Fruit fly (Drosophila melanogaster) whole organism, embryonic: ENCODE data around the gene Spx.
A peak's percentile ranks its signal among the peaks of the same experiment; 100 is the strongest.

Source experiments
- Antp ChIP-seq: fragments of 200-800 bp; sonication (Bioruptor generic); optimal IDR thresholded peaks from 3 replicates; lab custom pipeline; 2016; ENCODE audit warnings: missing biosample characterization, missing genetic modification characterization
- CG10431 ChIP-seq: fragments of 200-800 bp; sonication (Bioruptor generic); optimal IDR thresholded peaks from 3 replicates; lab custom pipeline; 2018; ENCODE audit warnings: missing biosample characterization, mild to moderate bottlenecking, missing genetic modification characterization
- CG11093 ChIP-seq: fragments of 200-800 bp; sonication (Bioruptor generic); IDR thresholded peaks from 3 replicates; pipeline ENCODE4 v1.3.6; 2022; ENCODE audit warnings: missing biosample characterization, missing genetic modification characterization
- CG12155 ChIP-seq: fragments of 200-800 bp; sonication (Bioruptor generic); optimal IDR thresholded peaks from 3 replicates; lab custom pipeline; 2016; ENCODE audit warnings: missing biosample characterization, missing genetic modification characterization
- CG12769 ChIP-seq: fragments of 200-800 bp; sonication (Bioruptor generic); optimal IDR thresholded peaks from 2 replicates; lab custom pipeline; 2019; ENCODE audit warnings: missing biosample characterization, mild to moderate bottlenecking, missing genetic modification characterization, moderate library complexity
- CG15479 ChIP-seq: fragments of 200-800 bp; sonication (Bioruptor generic); optimal IDR thresholded peaks from 3 replicates; lab custom pipeline; 2019; ENCODE audit warnings: missing biosample characterization, mild to moderate bottlenecking, missing genetic modification characterization, moderate library complexity
- CG17802 ChIP-seq: fragments of 200-800 bp; sonication (Bioruptor generic); optimal IDR thresholded peaks from 2 replicates; lab custom pipeline; 2018; ENCODE audit warnings: missing biosample characterization, mild to moderate bottlenecking, missing genetic modification characterization, moderate library complexity
- CG18764 ChIP-seq: fragments of 200-800 bp; sonication (Bioruptor generic); optimal IDR thresholded peaks from 3 replicates; lab custom pipeline; 2016; ENCODE audit warnings: missing biosample characterization, missing genetic modification characterization
- CG30403 ChIP-seq: fragments of 200-800 bp; sonication (Bioruptor generic); optimal IDR thresholded peaks from 3 replicates; lab custom pipeline; 2016; ENCODE audit warnings: missing biosample characterization, missing genetic modification characterization
- CG3163 ChIP-seq: fragments of 200-800 bp; sonication (Bioruptor generic); optimal IDR thresholded peaks from 3 replicates; lab custom pipeline; 2016; ENCODE audit warnings: missing biosample characterization, missing genetic modification characterization
- CG32772 ChIP-seq: fragments of 200-800 bp; sonication (Bioruptor generic); IDR thresholded peaks from 2 replicates; pipeline ENCODE4 v1.3.6; 2022; ENCODE audit warnings: missing biosample characterization, missing genetic modification characterization
- CG3281 ChIP-seq: fragments of 200-800 bp; sonication (Bioruptor generic); optimal IDR thresholded peaks from 3 replicates; lab custom pipeline; 2017; ENCODE audit warnings: missing biosample characterization, mild to moderate bottlenecking, missing genetic modification characterization
- CG6689 ChIP-seq: fragments of 200-800 bp; sonication (Bioruptor generic); IDR thresholded peaks from 2 replicates; pipeline ENCODE4 v1.3.6; 2022; ENCODE audit warnings: missing biosample characterization, missing genetic modification characterization
- CG7839 ChIP-seq: fragments of 200-800 bp; sonication (Bioruptor generic); optimal IDR thresholded peaks from 3 replicates; lab custom pipeline; 2018; ENCODE audit warnings: missing biosample characterization, mild to moderate bottlenecking, missing genetic modification characterization, moderate library complexity
- Chrac-16 ChIP-seq: fragments of 200-800 bp; sonication (Bioruptor generic); optimal IDR thresholded peaks from 3 replicates; lab custom pipeline; 2016; ENCODE audit warnings: missing biosample characterization, missing genetic modification characterization
- CoRest ChIP-seq: fragments of 200-800 bp; sonication (Bioruptor generic); optimal IDR thresholded peaks from 3 replicates; lab custom pipeline; 2018; ENCODE audit warnings: missing biosample characterization, mild to moderate bottlenecking, missing genetic modification characterization, moderate library complexity
- Gug ChIP-seq: fragments of 200-800 bp; sonication (Bioruptor generic); IDR thresholded peaks from 4 replicates; pipeline ENCODE4 v1.3.6; 2022; ENCODE audit warnings: missing biosample characterization, missing genetic modification characterization
- Hmx ChIP-seq: fragments of 200-800 bp; sonication (Bioruptor generic); optimal IDR thresholded peaks from 2 replicates; lab custom pipeline; 2016; ENCODE audit warnings: missing biosample characterization, missing genetic modification characterization
- Hr51 ChIP-seq, 2 experiments: fragments of 200-800 bp; sonication (Bioruptor generic); optimal IDR thresholded peaks; 2 replicates in 1 of 2; 3 replicates in 1 of 2; lab custom pipeline; 2016 to 2018; ENCODE audit warnings: missing biosample characterization in 2 of 2, missing genetic modification characterization in 2 of 2, mild to moderate bottlenecking in 1 of 2, moderate library complexity in 1 of 2
- Hr78 ChIP-seq, 2 experiments: fragments of 200-800 bp in 1 of 2; fragments of >200 bp in 1 of 2; sonication (Bioruptor generic) in 1 of 2; optimal IDR thresholded peaks; 2 replicates each; lab custom pipeline; 2017 to 2019; ENCODE audit warnings: missing biosample characterization in 2 of 2, missing genetic modification characterization in 2 of 2, mild to moderate bottlenecking in 1 of 2, moderate library complexity in 1 of 2
- Jarid2 ChIP-seq: fragments of 200-800 bp; sonication (Bioruptor generic); optimal IDR thresholded peaks from 3 replicates; lab custom pipeline; 2017; ENCODE audit warnings: mild to moderate bottlenecking, missing biosample characterization, missing genetic modification reagents, missing genetic modification characterization
- NC2α ChIP-seq: fragments of 200-800 bp; sonication (Bioruptor generic); optimal IDR thresholded peaks from 2 replicates; lab custom pipeline; 2016; ENCODE audit warnings: missing biosample characterization, missing genetic modification characterization
- NfI ChIP-seq: fragments of 200-800 bp; sonication (Bioruptor generic); optimal IDR thresholded peaks from 3 replicates; lab custom pipeline; 2018; ENCODE audit warnings: missing biosample characterization, mild to moderate bottlenecking, missing genetic modification characterization, moderate library complexity
- Oaz ChIP-seq: fragments of 200-800 bp; sonication (Bioruptor generic); IDR thresholded peaks from 2 replicates; pipeline ENCODE4 v1.3.6; 2022; ENCODE audit warnings: missing biosample characterization, missing genetic modification characterization
- Oli ChIP-seq: fragments of 200-800 bp; sonication (Bioruptor generic); optimal IDR thresholded peaks from 2 replicates; lab custom pipeline; 2018; ENCODE audit warnings: missing biosample characterization, mild to moderate bottlenecking, missing genetic modification characterization, moderate library complexity
- Trl ChIP-seq, 3 experiments: fragments of >200 bp in 2 of 3; fragments of 200-800 bp in 1 of 3; sonication (Bioruptor generic) in 1 of 3; optimal IDR thresholded peaks; 2 replicates in 1 of 3; 3 replicates in 2 of 3; lab custom pipeline; 2016 to 2017; ENCODE audit warnings: missing biosample characterization in 1 of 3, missing genetic modification characterization in 1 of 3
- YL-1 ChIP-seq: fragments of 200-800 bp; sonication (Bioruptor generic); optimal IDR thresholded peaks from 3 replicates; lab custom pipeline; 2017; ENCODE audit warnings: missing biosample characterization, mild to moderate bottlenecking, missing genetic modification characterization
- amos ChIP-seq: fragments of 200-800 bp; sonication (Bioruptor generic); IDR thresholded peaks from 2 replicates; pipeline ENCODE4 v1.3.6; 2022; ENCODE audit warnings: missing biosample characterization, missing genetic modification characterization; ENCODE audit not compliant: partially characterized antibody
- ash1 ChIP-seq: fragments of 200-800 bp; sonication (Bioruptor generic); optimal IDR thresholded peaks from 2 replicates; lab custom pipeline; 2018; ENCODE audit warnings: missing biosample characterization, mild to moderate bottlenecking, missing genetic modification characterization
- az2 ChIP-seq: fragments of 200-800 bp; sonication (Bioruptor generic); optimal IDR thresholded peaks from 3 replicates; lab custom pipeline; 2016; ENCODE audit warnings: missing biosample characterization, missing genetic modification characterization
- dimm ChIP-seq: fragments of 200-800 bp; sonication (Bioruptor generic); IDR thresholded peaks from 2 replicates; pipeline ENCODE4 v1.3.6; 2022; ENCODE audit warnings: missing biosample characterization, missing genetic modification characterization
- dmrt11E ChIP-seq: fragments of 200-800 bp; sonication (Bioruptor generic); optimal IDR thresholded peaks from 3 replicates; lab custom pipeline; 2018; ENCODE audit warnings: missing biosample characterization, mild to moderate bottlenecking, missing genetic modification characterization, moderate library complexity
- dmrt99B ChIP-seq: fragments of 200-800 bp; sonication (Bioruptor generic); optimal IDR thresholded peaks from 2 replicates; lab custom pipeline; 2018; ENCODE audit warnings: missing biosample characterization, mild to moderate bottlenecking, missing genetic modification characterization, moderate library complexity
- emc ChIP-seq: fragments of 200-800 bp; sonication (Bioruptor generic); optimal IDR thresholded peaks from 2 replicates; lab custom pipeline; 2016; ENCODE audit warnings: missing biosample characterization, missing genetic modification characterization
- fu2 ChIP-seq: fragments of 200-800 bp; sonication (Bioruptor generic); optimal IDR thresholded peaks from 2 replicates; lab custom pipeline; 2016; ENCODE audit warnings: missing biosample characterization, missing genetic modification characterization
- gro ChIP-seq: fragments of 200-800 bp; sonication (Bioruptor generic); optimal IDR thresholded peaks from 2 replicates; lab custom pipeline; 2016; ENCODE audit warnings: missing biosample characterization, missing genetic modification characterization
- gt ChIP-seq: fragments of 200-800 bp; sonication (Bioruptor generic); IDR thresholded peaks from 2 replicates; pipeline ENCODE4 v1.3.6; 2022; ENCODE audit warnings: missing biosample characterization, missing genetic modification characterization
- inv ChIP-seq: fragments of 200-800 bp; sonication (Bioruptor generic); IDR thresholded peaks from 2 replicates; pipeline ENCODE4 v1.3.6; 2022; ENCODE audit warnings: missing biosample characterization, missing genetic modification characterization; ENCODE audit not compliant: partially characterized antibody
- klu ChIP-seq: fragments of 200-800 bp; sonication (Bioruptor generic); IDR thresholded peaks from 2 replicates; pipeline ENCODE4 v1.3.6; 2022; ENCODE audit warnings: missing biosample characterization, missing genetic modification characterization
- luna ChIP-seq: fragments of 200-800 bp; sonication (Bioruptor generic); optimal IDR thresholded peaks from 2 replicates; lab custom pipeline; 2016; ENCODE audit warnings: missing biosample characterization, missing genetic modification characterization
- maf-S ChIP-seq: fragments of 200-800 bp; sonication (Bioruptor generic); optimal IDR thresholded peaks from 2 replicates; lab custom pipeline; 2016; ENCODE audit warnings: missing biosample characterization, missing genetic modification characterization
- mam ChIP-seq: fragments of 200-800 bp; sonication (Bioruptor generic); optimal IDR thresholded peaks from 3 replicates; lab custom pipeline; 2016; ENCODE audit warnings: missing biosample characterization, missing genetic modification characterization
- nerfin-2 ChIP-seq: fragments of 200-800 bp; sonication (Bioruptor generic); IDR thresholded peaks from 2 replicates; pipeline ENCODE4 v1.3.6; 2022; ENCODE audit warnings: missing biosample characterization, missing genetic modification characterization; ENCODE audit not compliant: partially characterized antibody
- oc ChIP-seq: fragments of 200-800 bp; sonication (Bioruptor generic); optimal IDR thresholded peaks from 2 replicates; lab custom pipeline; 2018; ENCODE audit warnings: missing biosample characterization, mild to moderate bottlenecking, missing genetic modification characterization, moderate library complexity
- pfk ChIP-seq: fragments of 200-800 bp; sonication (Bioruptor generic); optimal IDR thresholded peaks from 2 replicates; lab custom pipeline; 2018; ENCODE audit warnings: missing biosample characterization, mild to moderate bottlenecking, missing genetic modification characterization, moderate library complexity
- psq ChIP-seq: fragments of 200-800 bp; sonication (Bioruptor generic); optimal IDR thresholded peaks from 2 replicates; lab custom pipeline; 2017; ENCODE audit warnings: missing biosample characterization, missing genetic modification characterization
- sens-2 ChIP-seq: fragments of 200-800 bp; sonication (Bioruptor generic); IDR thresholded peaks from 2 replicates; pipeline ENCODE4 v1.3.6; 2022; ENCODE audit warnings: missing biosample characterization, missing genetic modification characterization
- sug ChIP-seq: fragments of 200-800 bp; optimal IDR thresholded peaks from 2 replicates; lab custom pipeline; 2019; ENCODE audit warnings: missing biosample characterization, mild to moderate bottlenecking, missing genetic modification characterization, moderate library complexity
- vfl ChIP-seq: fragments of 200-800 bp; sonication (Bioruptor generic); optimal IDR thresholded peaks from 2 replicates; lab custom pipeline; 2016; ENCODE audit warnings: missing biosample characterization, missing genetic modification characterization
- z ChIP-seq: fragments of 200-800 bp; sonication (Bioruptor generic); IDR thresholded peaks from 3 replicates; pipeline ENCODE4 v1.3.6; 2022; ENCODE audit warnings: missing biosample characterization, missing genetic modification characterization
- zf30C ChIP-seq: fragments of 200-800 bp; sonication (Bioruptor generic); optimal IDR thresholded peaks from 3 replicates; lab custom pipeline; 2018; ENCODE audit warnings: missing biosample characterization, mild to moderate bottlenecking, missing genetic modification characterization

The Spx gene

dm6 chrX:6219845-6220345 lies 35.7 kb upstream of the Spx start, which contains the start of gene Efr (continued):
- peak; percentile 27; the same call in 1 of the 2 replicates for TF ChIP-seq amos
- peak; percentile 5 for TF ChIP-seq YL-1
- no peak for TF ChIP-seq z
- no peak for TF ChIP-seq sens-2 (GFP tag; lab: Robert Waterston, UW)
- no peak for TF ChIP-seq NfI (GFP tag; lab: Kevin White, UChicago)
- TF ChIP-seq CoRest (tag; lab: Kevin White, UChicago) = no peak
- peak; percentile 10 for TF ChIP-seq CG15479 (GFP tag; lab: Kevin White, UChicago)
- no peak for TF ChIP-seq luna
- TF ChIP-seq CG32772 = no peak
- no peak for TF ChIP-seq pfk (GFP tag; lab: Kevin White, UChicago)
- no peak for TF ChIP-seq CG30403
- no peak for TF ChIP-seq psq (GFP tag; lab: Kevin White, UChicago)
- TF ChIP-seq gt = no peak
- TF ChIP-seq Hmx (GFP tag; lab: Kevin White, UChicago) = no peak
- TF ChIP-seq fu2 (GFP tag; lab: Kevin White, UChicago) = no peak
- no peak for TF ChIP-seq Oli
- no peak for TF ChIP-seq Jarid2 (GFP tag; lab: Kevin White, UChicago)
- no peak for TF ChIP-seq CG18764 (GFP tag; lab: Kevin White, UChicago)
- no peak for TF ChIP-seq CG10431 (GFP tag; lab: Kevin White, UChicago)
- no peak for TF ChIP-seq vfl
- TF ChIP-seq CG6689 = no peak
- TF ChIP-seq dimm = no peak
- TF ChIP-seq sug (tag; lab: Kevin White, UChicago) = peak; percentile 71
- TF ChIP-seq CG12155 (GFP tag; lab: Kevin White, UChicago) = no peak
- no peak for TF ChIP-seq CG11093
- no peak for TF ChIP-seq dmrt99B (tag; lab: Kevin White, UChicago)
- TF ChIP-seq Antp (GFP tag; lab: Kevin White, UChicago) = no peak
- no peak for TF ChIP-seq gro (GFP tag; lab: Kevin White, UChicago)
- no peak for TF ChIP-seq klu (GFP tag; lab: Robert Waterston, UW)
- TF ChIP-seq az2 (GFP tag; lab: Kevin White, UChicago) = no peak
- peak; percentile 26 for TF ChIP-seq CG3281 (GFP tag; lab: Kevin White, UChicago)
- TF ChIP-seq Gug = no peak
- no peak for TF ChIP-seq Chrac-16
- no peak for TF ChIP-seq zf30C (GFP tag; lab: Kevin White, UChicago)
- TF ChIP-seq NC2α (GFP tag; lab: Kevin White, UChicago) = no peak
- TF ChIP-seq nerfin-2 (GFP tag; lab: Robert Waterston, UW) = no peak
- TF ChIP-seq Hr51 (GFP tag; optimal IDR thresholded peaks at IDR 0.05; lab: Kevin White, UChicago) = no peak
- TF ChIP-seq CG12769 (tag; lab: Kevin White, UChicago) = no peak
- no peak for TF ChIP-seq Oaz (GFP tag; lab: Robert Waterston, UW)
- TF ChIP-seq inv = no peak
- no peak for TF ChIP-seq CG3163
- no peak for TF ChIP-seq oc
- no peak for TF ChIP-seq mam
- TF ChIP-seq emc = no peak
- no peak for TF ChIP-seq dmrt11E (tag; lab: Kevin White, UChicago)
- TF ChIP-seq CG7839 (tag; lab: Kevin White, UChicago) = no peak
- peak in 1 of 2 experiments; percentile 35 for TF ChIP-seq Trl (optimal IDR thresholded peaks at IDR 0.05; lab: Kevin White, UChicago)
- TF ChIP-seq Trl (GFP tag; optimal IDR thresholded peaks at IDR 0.05; lab: Kevin White, UChicago) = no peak
- no peak for TF ChIP-seq CG17802 (tag; lab: Kevin White, UChicago)
- TF ChIP-seq ash1 (GFP tag; lab: Kevin White, UChicago) = no peak
- no peak for TF ChIP-seq maf-S (GFP tag; lab: Kevin White, UChicago)
- peak in 1 of 2 experiments; percentile 20 for TF ChIP-seq Hr78 (GFP tag; optimal IDR thresholded peaks at IDR 0.05; lab: Kevin White, UChicago)
